Fruit fly (Drosophila melanogaster) whole organism, embryonic: Measurements from ENCODE around the gene Coq5.

Experiments
- ATbp ChIP-seq: fragments of 200-800 bp; sonication (Bioruptor generic); optimal IDR thresholded peaks from 2 replicates; lab custom pipeline; 2017; ENCODE audit warnings: missing biosample characterization, mild to moderate bottlenecking, missing genetic modification characterization, missing genetic modification reagents
- Atf6 ChIP-seq: fragments of 200-800 bp; sonication (Bioruptor generic); IDR thresholded peaks from 2 replicates; pipeline ENCODE4 v1.3.6; 2022; ENCODE audit warnings: missing biosample characterization, missing genetic modification characterization
- Bteb2 ChIP-seq: fragments of 200-800 bp; sonication (Bioruptor generic); optimal IDR thresholded peaks from 2 replicates; lab custom pipeline; 2016; ENCODE audit warnings: missing biosample characterization, missing genetic modification characterization
- CG10147 ChIP-seq: fragments of 200-800 bp; sonication (Bioruptor generic); optimal IDR thresholded peaks from 2 replicates; lab custom pipeline; 2019; ENCODE audit warnings: missing biosample characterization, mild to moderate bottlenecking, missing genetic modification characterization, moderate library complexity
- CG12071 ChIP-seq: fragments of 200-800 bp; sonication (Bioruptor generic); optimal IDR thresholded peaks from 3 replicates; lab custom pipeline; 2018; ENCODE audit warnings: missing biosample characterization, mild to moderate bottlenecking, missing genetic modification characterization
- CG13894 ChIP-seq: fragments of 200-800 bp; sonication (Bioruptor generic); optimal IDR thresholded peaks from 3 replicates; lab custom pipeline; 2018; ENCODE audit warnings: missing biosample characterization, mild to moderate bottlenecking, missing genetic modification characterization, moderate library complexity
- CG14441 ChIP-seq: fragments of 200-800 bp; sonication (Bioruptor generic); IDR thresholded peaks from 2 replicates; pipeline ENCODE4 v1.3.6; 2022; ENCODE audit warnings: missing biosample characterization, missing genetic modification characterization
- CG16813 ChIP-seq: fragments of 200-800 bp; sonication (Bioruptor generic); IDR thresholded peaks from 3 replicates; pipeline ENCODE4 v1.3.6; 2022; ENCODE audit warnings: missing biosample characterization, missing genetic modification characterization; ENCODE audit not compliant: partially characterized antibody
- CG17361 ChIP-seq: fragments of 200-800 bp; sonication (Bioruptor generic); IDR thresholded peaks from 3 replicates; pipeline ENCODE4 v1.3.6; 2022; ENCODE audit warnings: missing biosample characterization, missing genetic modification characterization
- CG18599 ChIP-seq: fragments of 200-800 bp; sonication (Bioruptor generic); optimal IDR thresholded peaks from 3 replicates; lab custom pipeline; 2017; ENCODE audit warnings: missing biosample characterization, missing genetic modification characterization, mild to moderate bottlenecking, moderate library complexity, missing genetic modification reagents
- CG3065 ChIP-seq: fragments of 200-800 bp; sonication (Bioruptor generic); optimal IDR thresholded peaks from 2 replicates; lab custom pipeline; 2016; ENCODE audit warnings: missing biosample characterization, missing genetic modification characterization
- CG3163 ChIP-seq: fragments of 200-800 bp; sonication (Bioruptor generic); optimal IDR thresholded peaks from 3 replicates; lab custom pipeline; 2016; ENCODE audit warnings: missing biosample characterization, missing genetic modification characterization
- CG34224 ChIP-seq: fragments of 200-800 bp; sonication (Bioruptor generic); IDR thresholded peaks from 3 replicates; pipeline ENCODE4 v1.3.6; 2022; ENCODE audit warnings: missing biosample characterization, missing genetic modification characterization; ENCODE audit not compliant: partially characterized antibody
- CG42726 ChIP-seq: fragments of 200-800 bp; sonication (Bioruptor generic); IDR thresholded peaks from 2 replicates; pipeline ENCODE4 v1.3.6; 2022; ENCODE audit warnings: missing biosample characterization, missing genetic modification characterization; ENCODE audit not compliant: partially characterized antibody
- CG4424 ChIP-seq: fragments of 200-800 bp; sonication (Bioruptor generic); optimal IDR thresholded peaks from 3 replicates; lab custom pipeline; 2016; ENCODE audit warnings: missing biosample characterization, missing genetic modification characterization
- CG4730 ChIP-seq: fragments of 200-800 bp; sonication (Bioruptor generic); IDR thresholded peaks from 2 replicates; pipeline ENCODE4 v1.3.6; 2022; ENCODE audit warnings: missing biosample characterization, missing genetic modification characterization
- CG4820 ChIP-seq: fragments of 200-800 bp; sonication (Bioruptor generic); optimal IDR thresholded peaks from 3 replicates; lab custom pipeline; 2016; ENCODE audit warnings: missing biosample characterization, missing genetic modification characterization
- CG5953 ChIP-seq: fragments of 200-800 bp; sonication (Bioruptor generic); IDR thresholded peaks from 2 replicates; pipeline ENCODE4 v1.3.6; 2022; ENCODE audit warnings: missing biosample characterization, missing genetic modification characterization
- CG8944 ChIP-seq: fragments of 200-800 bp; sonication (Bioruptor generic); optimal IDR thresholded peaks from 3 replicates; lab custom pipeline; 2016; ENCODE audit warnings: missing biosample characterization, missing genetic modification characterization
- D19B ChIP-seq: fragments of 200-800 bp; sonication (Bioruptor generic); optimal IDR thresholded peaks from 2 replicates; lab custom pipeline; 2017; ENCODE audit warnings: missing biosample characterization, mild to moderate bottlenecking, missing genetic modification characterization
- Dll ChIP-seq: fragments of 200-800 bp; sonication (Bioruptor generic); IDR thresholded peaks from 4 replicates; pipeline ENCODE4 v1.3.6; 2022; ENCODE audit warnings: missing biosample characterization, missing genetic modification characterization; ENCODE audit not compliant: partially characterized antibody
- Dp ChIP-seq: fragments of 200-800 bp; sonication (Bioruptor generic); optimal IDR thresholded peaks from 2 replicates; lab custom pipeline; 2018; ENCODE audit warnings: missing biosample characterization, mild to moderate bottlenecking, missing genetic modification characterization, moderate library complexity
- Gsc ChIP-seq: fragments of 200-800 bp; sonication (Bioruptor generic); IDR thresholded peaks from 2 replicates; pipeline ENCODE4 v1.3.6; 2022; ENCODE audit warnings: missing biosample characterization, missing genetic modification characterization
- Gug ChIP-seq: fragments of 200-800 bp; sonication (Bioruptor generic); IDR thresholded peaks from 4 replicates; pipeline ENCODE4 v1.3.6; 2022; ENCODE audit warnings: missing biosample characterization, missing genetic modification characterization
- HLH4C ChIP-seq: fragments of 200-800 bp; sonication (Bioruptor generic); IDR thresholded peaks from 3 replicates; pipeline ENCODE4 v1.3.6; 2022; ENCODE audit warnings: missing biosample characterization, missing genetic modification characterization; ENCODE audit not compliant: partially characterized antibody
- HmgZ ChIP-seq: fragments of 200-800 bp; sonication (Bioruptor generic); optimal IDR thresholded peaks from 2 replicates; lab custom pipeline; 2018; ENCODE audit warnings: missing biosample characterization, mild to moderate bottlenecking, missing genetic modification characterization
- Hr39 ChIP-seq: fragments of >200 bp; optimal IDR thresholded peaks from 2 replicates; lab custom pipeline; 2017
- Lhr ChIP-seq: fragments of 200-800 bp; sonication (Bioruptor generic); optimal IDR thresholded peaks from 3 replicates; lab custom pipeline; 2017; ENCODE audit warnings: mild to moderate bottlenecking, missing biosample characterization, missing genetic modification reagents, missing genetic modification characterization
- Myb ChIP-seq: fragments of 200-800 bp; sonication (Bioruptor generic); optimal IDR thresholded peaks from 2 replicates; lab custom pipeline; 2016; ENCODE audit warnings: missing biosample characterization, missing genetic modification characterization
- Pdp1 ChIP-seq, 2 experiments: fragments of 200-800 bp; sonication (Bioruptor generic); optimal IDR thresholded peaks; 3 replicates each; lab custom pipeline; 2016; ENCODE audit warnings: missing biosample characterization in 2 of 2, missing genetic modification characterization in 2 of 2, mild to moderate bottlenecking in 1 of 2, moderate library complexity in 1 of 2
- Six4 ChIP-seq: fragments of 200-800 bp; sonication (Bioruptor generic); optimal IDR thresholded peaks from 2 replicates; lab custom pipeline; 2016; ENCODE audit warnings: missing biosample characterization, missing genetic modification characterization
- bbx ChIP-seq: fragments of 200-800 bp; sonication (Bioruptor generic); IDR thresholded peaks from 2 replicates; pipeline ENCODE4 v1.3.6; 2022; ENCODE audit warnings: missing biosample characterization, missing genetic modification characterization; ENCODE audit not compliant: partially characterized antibody
- bcd ChIP-seq: fragments of 200-800 bp; sonication (Bioruptor generic); optimal IDR thresholded peaks from 2 replicates; lab custom pipeline; 2017; ENCODE audit warnings: missing biosample characterization, mild to moderate bottlenecking, missing genetic modification characterization
- bowl ChIP-seq: fragments of 200-800 bp; sonication (Bioruptor generic); IDR thresholded peaks from 2 replicates; pipeline ENCODE4 v1.3.6; 2022; ENCODE audit warnings: missing biosample characterization, missing genetic modification characterization
- da ChIP-seq: fragments of 200-800 bp; sonication (Bioruptor generic); optimal IDR thresholded peaks from 2 replicates; lab custom pipeline; 2016; ENCODE audit warnings: missing biosample characterization, missing genetic modification characterization
- dati ChIP-seq: fragments of 200-800 bp; sonication (Bioruptor generic); IDR thresholded peaks from 2 replicates; pipeline ENCODE4 v1.3.6; 2022; ENCODE audit warnings: missing biosample characterization, missing genetic modification characterization
- dimm ChIP-seq: fragments of 200-800 bp; sonication (Bioruptor generic); IDR thresholded peaks from 2 replicates; pipeline ENCODE4 v1.3.6; 2022; ENCODE audit warnings: missing biosample characterization, missing genetic modification characterization
- dm ChIP-seq: fragments of 200-800 bp; sonication (Bioruptor generic); optimal IDR thresholded peaks from 3 replicates; lab custom pipeline; 2016; ENCODE audit warnings: missing biosample characterization, missing genetic modification characterization
- ewg ChIP-seq: fragments of 200-800 bp; sonication (Bioruptor generic); optimal IDR thresholded peaks from 3 replicates; lab custom pipeline; 2017; ENCODE audit warnings: mild to moderate bottlenecking, missing biosample characterization, missing genetic modification reagents, missing genetic modification characterization
- hb ChIP-seq: fragments of 200-800 bp; sonication (Bioruptor generic); IDR thresholded peaks from 3 replicates; pipeline ENCODE4 v1.3.6; 2022; ENCODE audit warnings: missing biosample characterization, missing genetic modification characterization; ENCODE audit not compliant: partially characterized antibody
- klu ChIP-seq: fragments of 200-800 bp; sonication (Bioruptor generic); IDR thresholded peaks from 2 replicates; pipeline ENCODE4 v1.3.6; 2022; ENCODE audit warnings: missing biosample characterization, missing genetic modification characterization
- lab ChIP-seq: fragments of 200-800 bp; sonication (Bioruptor generic); optimal IDR thresholded peaks from 3 replicates; lab custom pipeline; 2017; ENCODE audit warnings: missing biosample characterization, missing genetic modification characterization, mild to moderate bottlenecking, moderate library complexity, missing genetic modification reagents
- nerfin-2 ChIP-seq: fragments of 200-800 bp; sonication (Bioruptor generic); IDR thresholded peaks from 2 replicates; pipeline ENCODE4 v1.3.6; 2022; ENCODE audit warnings: missing biosample characterization, missing genetic modification characterization; ENCODE audit not compliant: partially characterized antibody
- oc ChIP-seq: fragments of 200-800 bp; sonication (Bioruptor generic); optimal IDR thresholded peaks from 2 replicates; lab custom pipeline; 2018; ENCODE audit warnings: missing biosample characterization, mild to moderate bottlenecking, missing genetic modification characterization, moderate library complexity
- pum ChIP-seq: fragments of 200-800 bp; sonication (Bioruptor generic); optimal IDR thresholded peaks from 2 replicates; lab custom pipeline; 2016; ENCODE audit warnings: missing biosample characterization, missing genetic modification characterization
- scrt ChIP-seq: fragments of 200-800 bp; sonication (Bioruptor generic); optimal IDR thresholded peaks from 2 replicates; lab custom pipeline; 2018; ENCODE audit warnings: missing biosample characterization, mild to moderate bottlenecking, missing genetic modification characterization, moderate library complexity
- slou ChIP-seq: fragments of 200-800 bp; sonication (Bioruptor generic); optimal IDR thresholded peaks from 3 replicates; lab custom pipeline; 2016; ENCODE audit warnings: missing biosample characterization, missing genetic modification characterization
- stwl ChIP-seq: fragments of 200-800 bp; sonication (Bioruptor generic); optimal IDR thresholded peaks from 3 replicates; lab custom pipeline; 2018; ENCODE audit warnings: missing biosample characterization, mild to moderate bottlenecking, missing genetic modification characterization, moderate library complexity
- tup ChIP-seq: fragments of 200-800 bp; sonication (Bioruptor generic); optimal IDR thresholded peaks from 2 replicates; lab custom pipeline; 2016; ENCODE audit warnings: missing biosample characterization, mild to moderate bottlenecking, missing genetic modification characterization, moderate library complexity
- wdn ChIP-seq: fragments of 200-800 bp; sonication (Bioruptor generic); IDR thresholded peaks from 2 replicates; pipeline ENCODE4 v1.3.6; 2022; ENCODE audit warnings: missing biosample characterization, missing genetic modification characterization

Gene Coq5

DNA sequence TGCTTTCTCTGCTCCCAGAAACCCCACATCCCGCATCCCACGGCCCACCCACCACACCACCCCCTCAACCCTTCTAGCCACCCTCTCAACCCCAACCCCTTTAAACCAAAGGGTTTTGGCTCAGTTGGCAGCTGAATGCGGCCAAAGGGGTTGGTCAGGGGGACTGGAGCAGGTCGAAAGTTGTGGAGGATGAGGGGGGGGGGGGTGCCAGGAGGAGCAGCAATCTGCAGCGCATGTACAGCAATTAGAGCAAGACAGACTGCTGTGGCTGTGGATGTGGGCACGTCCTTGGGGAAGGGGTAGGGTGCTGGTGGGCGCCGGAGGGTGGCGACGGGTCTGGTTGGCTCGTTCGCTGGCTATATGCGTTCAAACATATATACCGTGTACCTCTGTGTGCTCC lies 14.2 kb upstream of the Coq5 start (continued):
- no peak for TF ChIP-seq slou (GFP tag; lab: Kevin White, UChicago)
- no peak for TF ChIP-seq bowl (GFP tag; lab: Robert Waterston, UW)
- no peak for TF ChIP-seq stwl (tag; lab: Kevin White, UChicago)
- TF ChIP-seq Dll (GFP tag; lab: Robert Waterston, UW): no peak
- TF ChIP-seq CG14441 (GFP tag; lab: Robert Waterston, UW): no peak
- no peak for TF ChIP-seq bcd (GFP tag; lab: Kevin White, UChicago)
- peak; percentile 5 for TF ChIP-seq CG13894 (tag; lab: Kevin White, UChicago)
- TF ChIP-seq Hr39: peak; percentile 50
- TF ChIP-seq CG4730 (GFP tag; lab: Robert Waterston, UW): no peak
- peak; percentile 54 for TF ChIP-seq ewg (GFP tag; lab: Kevin White, UChicago)
- no peak for TF ChIP-seq Dp
- peak; percentile 13; the same call in 1 of the 2 replicates for TF ChIP-seq CG5953 (GFP tag; lab: Robert Waterston, UW)
- TF ChIP-seq pum (GFP tag; lab: Kevin White, UChicago): no peak
- TF ChIP-seq CG34224 (GFP tag; lab: Robert Waterston, UW): no peak
- TF ChIP-seq lab (GFP tag; lab: Kevin White, UChicago): no peak
- TF ChIP-seq, all 482 proteins: peak for 9

- no peak for TF ChIP-seq dm (GFP tag; lab: Kevin White, UChicago)
- TF ChIP-seq HmgZ: no peak
- peak; percentile 6 for TF ChIP-seq CG4424 (GFP tag; lab: Kevin White, UChicago)
- TF ChIP-seq D19B (GFP tag; lab: Kevin White, UChicago): no peak
- no peak for TF ChIP-seq da
- no peak for TF ChIP-seq dati (GFP tag; lab: Robert Waterston, UW)
- no peak for TF ChIP-seq nerfin-2 (GFP tag; lab: Robert Waterston, UW)
- TF ChIP-seq ATbp (GFP tag; lab: Kevin White, UChicago): peak; percentile 29
- no peak for TF ChIP-seq Gug (GFP tag; lab: Robert Waterston, UW)
- no peak for TF ChIP-seq Bteb2 (GFP tag; lab: Kevin White, UChicago)
- peak; percentile 74 for TF ChIP-seq CG18599 (GFP tag; lab: Kevin White, UChicago)
- no peak for TF ChIP-seq Atf6
- TF ChIP-seq CG10147: no peak
- no peak for TF ChIP-seq wdn (GFP tag; lab: Robert Waterston, UW)
- no peak for TF ChIP-seq Lhr (GFP tag; lab: Kevin White, UChicago)
- TF ChIP-seq CG17361 (GFP tag; lab: Robert Waterston, UW): peak; percentile 50; the same call in 1 of the 3 replicates
- no peak for TF ChIP-seq CG42726 (GFP tag; lab: Robert Waterston, UW)
- no peak for TF ChIP-seq dimm (GFP tag; lab: Robert Waterston, UW)
- no peak for TF ChIP-seq scrt (GFP tag; lab: Kevin White, UChicago)
- no peak for TF ChIP-seq Pdp1 (GFP tag; optimal IDR thresholded peaks at IDR 0.05; lab: Kevin White, UChicago)
- TF ChIP-seq hb (GFP tag; lab: Robert Waterston, UW): no peak
- no peak for TF ChIP-seq Six4
- no peak for TF ChIP-seq CG16813 (GFP tag; lab: Robert Waterston, UW)
- no peak for TF ChIP-seq tup (GFP tag; lab: Kevin White, UChicago)
- no peak for TF ChIP-seq bbx (GFP tag; lab: Robert Waterston, UW)
- TF ChIP-seq Gsc (GFP tag; lab: Robert Waterston, UW): no peak
- TF ChIP-seq HLH4C (GFP tag; lab: Robert Waterston, UW): no peak
- TF ChIP-seq Myb (GFP tag; lab: Kevin White, UChicago): no peak
- TF ChIP-seq CG3163 (GFP tag; lab: Kevin White, UChicago): no peak
- no peak for TF ChIP-seq oc
- TF ChIP-seq CG12071 (GFP tag; lab: Kevin White, UChicago): no peak
- no peak for TF ChIP-seq klu (GFP tag; lab: Robert Waterston, UW)
- no peak for TF ChIP-seq CG3065 (GFP tag; lab: Kevin White, UChicago)
- TF ChIP-seq CG4820 (GFP tag; lab: Kevin White, UChicago): no peak
- TF ChIP-seq CG8944 (GFP tag; lab: Kevin White, UChicago): no peak
These were observed 13.7 kb upstream of the Coq5 start for dm6 chrX:13208075-13208474.
